Fruit fly (Drosophila melanogaster) whole organism, embryonic: ENCODE measurements around the gene CG11241.

ENCODE experiments used
- Awh ChIP-seq: fragments of 200-800 bp; sonication (Bioruptor generic); IDR thresholded peaks from 2 replicates; pipeline ENCODE4, ENCODE4 v1.3.6; 2022; ENCODE audit warnings: missing biosample characterization, missing genetic modification characterization
- Blimp-1 ChIP-seq: fragments of 200-800 bp; sonication (Bioruptor generic); optimal IDR thresholded peaks from 3 replicates; lab custom pipeline; 2018; ENCODE audit warnings: missing biosample characterization, missing genetic modification characterization, mild to moderate bottlenecking, moderate library complexity, missing genetic modification reagents
- CG11695 ChIP-seq: fragments of 200-800 bp; sonication (Bioruptor generic); IDR thresholded peaks from 3 replicates; pipeline ENCODE4 v1.3.6; 2022; ENCODE audit warnings: missing biosample characterization, missing genetic modification characterization
- CG12155 ChIP-seq: fragments of 200-800 bp; sonication (Bioruptor generic); optimal IDR thresholded peaks from 3 replicates; lab custom pipeline; 2016; ENCODE audit warnings: missing biosample characterization, missing genetic modification characterization
- CG12299 ChIP-seq: fragments of 200-800 bp; sonication (Bioruptor generic); optimal IDR thresholded peaks from 2 replicates; lab custom pipeline; 2018; ENCODE audit warnings: missing biosample characterization, mild to moderate bottlenecking, missing genetic modification characterization
- CG17186 ChIP-seq: fragments of 200-800 bp; sonication (Bioruptor generic); optimal IDR thresholded peaks from 3 replicates; lab custom pipeline; 2017; ENCODE audit warnings: missing biosample characterization, missing genetic modification reagents, missing genetic modification characterization
- CG17612 ChIP-seq: fragments of 200-800 bp; sonication (Bioruptor generic); IDR thresholded peaks from 2 replicates; pipeline ENCODE4 v1.3.6; 2022; ENCODE audit warnings: missing biosample characterization, missing genetic modification characterization
- CG2712 ChIP-seq: fragments of 200-800 bp; optimal IDR thresholded peaks from 3 replicates; lab custom pipeline; 2019; ENCODE audit warnings: missing biosample characterization, mild to moderate bottlenecking, missing genetic modification characterization, moderate library complexity
- CG31224 ChIP-seq: fragments of 200-800 bp; sonication (Bioruptor generic); IDR thresholded peaks from 2 replicates; pipeline ENCODE4 v1.3.6; 2022; ENCODE audit warnings: missing biosample characterization, missing genetic modification characterization
- CG3847 ChIP-seq: fragments of 200-800 bp; sonication (Bioruptor generic); IDR thresholded peaks from 2 replicates; pipeline ENCODE4 v1.3.6; 2022; ENCODE audit warnings: missing biosample characterization, missing genetic modification characterization
- CG4360 ChIP-seq: fragments of 200-800 bp; sonication (Bioruptor generic); IDR thresholded peaks from 2 replicates; pipeline ENCODE4 v1.3.6; 2022; ENCODE audit warnings: missing biosample characterization, missing genetic modification characterization
- CG5180 ChIP-seq: fragments of 200-800 bp; sonication (Bioruptor generic); optimal IDR thresholded peaks from 3 replicates; lab custom pipeline; 2017; ENCODE audit warnings: missing biosample characterization, missing genetic modification characterization, mild to moderate bottlenecking, moderate library complexity, missing genetic modification reagents
- CG5953 ChIP-seq: fragments of 200-800 bp; sonication (Bioruptor generic); IDR thresholded peaks from 2 replicates; pipeline ENCODE4 v1.3.6; 2022; ENCODE audit warnings: missing biosample characterization, missing genetic modification characterization
- CG6175 ChIP-seq: fragments of 200-800 bp; sonication (Bioruptor generic); IDR thresholded peaks from 3 replicates; pipeline ENCODE4 v1.3.6; 2022; ENCODE audit warnings: missing biosample characterization, missing genetic modification characterization
- CG6683 ChIP-seq: fragments of 200-800 bp; sonication (Bioruptor generic); optimal IDR thresholded peaks from 2 replicates; lab custom pipeline; 2017; ENCODE audit warnings: missing biosample characterization, mild to moderate bottlenecking, missing genetic modification characterization, missing genetic modification reagents
- CG7556 ChIP-seq: fragments of 200-800 bp; sonication (Bioruptor generic); optimal IDR thresholded peaks from 2 replicates; lab custom pipeline; 2017; ENCODE audit warnings: missing biosample characterization, mild to moderate bottlenecking, missing genetic modification characterization
- CG8089 ChIP-seq: fragments of 200-800 bp; sonication (Bioruptor generic); optimal IDR thresholded peaks from 3 replicates; lab custom pipeline; 2016; ENCODE audit warnings: missing biosample characterization, missing genetic modification characterization
- CG8281 ChIP-seq: fragments of 200-800 bp; sonication (Bioruptor generic); optimal IDR thresholded peaks from 2 replicates; lab custom pipeline; 2018; ENCODE audit warnings: missing biosample characterization, mild to moderate bottlenecking, missing genetic modification characterization, moderate library complexity
- CG8290 ChIP-seq, 3 experiments: fragments of 200-800 bp; sonication (Bioruptor generic); optimal IDR thresholded peaks; 2 replicates each; lab custom pipeline; 2016 to 2019; ENCODE audit warnings: missing biosample characterization in 3 of 3, missing genetic modification characterization in 3 of 3, mild to moderate bottlenecking in 2 of 3, moderate library complexity in 1 of 3
- CG8765 ChIP-seq: fragments of 200-800 bp; sonication (Bioruptor generic); IDR thresholded peaks from 2 replicates; pipeline ENCODE4 v1.3.6; 2022; ENCODE audit warnings: missing biosample characterization, missing genetic modification characterization
- CG9437 ChIP-seq: fragments of 200-800 bp; sonication (Bioruptor generic); optimal IDR thresholded peaks from 2 replicates; lab custom pipeline; 2018; ENCODE audit warnings: missing biosample characterization, mild to moderate bottlenecking, missing genetic modification characterization
- Dip3 ChIP-seq: fragments of 200-800 bp; sonication (Bioruptor generic); optimal IDR thresholded peaks from 3 replicates; lab custom pipeline; 2016; ENCODE audit warnings: missing biosample characterization, missing genetic modification characterization
- Dll ChIP-seq: fragments of 200-800 bp; sonication (Bioruptor generic); IDR thresholded peaks from 4 replicates; pipeline ENCODE4 v1.3.6; 2022; ENCODE audit warnings: missing biosample characterization, missing genetic modification characterization; ENCODE audit not compliant: partially characterized antibody
- E2f2 ChIP-seq: fragments of 200-800 bp; sonication (Bioruptor generic); IDR thresholded peaks from 2 replicates; pipeline ENCODE4 v1.3.6; 2022; ENCODE audit warnings: missing biosample characterization, missing genetic modification characterization
- Fer2 ChIP-seq: fragments of 200-800 bp; sonication (Bioruptor generic); optimal IDR thresholded peaks from 2 replicates; lab custom pipeline; 2018; ENCODE audit warnings: missing biosample characterization, mild to moderate bottlenecking, missing genetic modification characterization, moderate library complexity
- Hr3 ChIP-seq: fragments of 200-800 bp; sonication (Bioruptor generic); optimal IDR thresholded peaks from 3 replicates; lab custom pipeline; 2016; ENCODE audit warnings: missing biosample characterization, missing genetic modification characterization
- Mes4 ChIP-seq: fragments of 200-800 bp; sonication (Bioruptor generic); optimal IDR thresholded peaks from 2 replicates; lab custom pipeline; 2016; ENCODE audit warnings: missing biosample characterization, missing genetic modification characterization
- NK7.1 ChIP-seq: fragments of 200-800 bp; sonication (Bioruptor generic); optimal IDR thresholded peaks from 3 replicates; lab custom pipeline; 2016; ENCODE audit warnings: missing biosample characterization, missing genetic modification characterization
- Nf-YA ChIP-seq: fragments of 200-800 bp; sonication (Bioruptor generic); IDR thresholded peaks from 2 replicates; pipeline ENCODE4 v1.3.6; 2022; ENCODE audit warnings: missing biosample characterization, missing genetic modification characterization
- Rx ChIP-seq: fragments of 200-800 bp; sonication (Bioruptor generic); IDR thresholded peaks from 2 replicates; pipeline ENCODE4 v1.3.6; 2022; ENCODE audit warnings: missing biosample characterization, missing genetic modification characterization
- Usf ChIP-seq: fragments of 200-800 bp; sonication (Bioruptor generic); optimal IDR thresholded peaks from 2 replicates; lab custom pipeline; 2017; ENCODE audit warnings: missing genotype, missing biosample characterization, missing genetic modification characterization
- az2 ChIP-seq: fragments of 200-800 bp; sonication (Bioruptor generic); optimal IDR thresholded peaks from 3 replicates; lab custom pipeline; 2016; ENCODE audit warnings: missing biosample characterization, missing genetic modification characterization
- bab2 ChIP-seq: fragments of 200-800 bp; sonication (Bioruptor generic); optimal IDR thresholded peaks from 2 replicates; lab custom pipeline; 2016; ENCODE audit warnings: missing biosample characterization, missing genetic modification characterization
- bcd ChIP-seq: fragments of 200-800 bp; sonication (Bioruptor generic); optimal IDR thresholded peaks from 2 replicates; lab custom pipeline; 2017; ENCODE audit warnings: missing biosample characterization, mild to moderate bottlenecking, missing genetic modification characterization
- chif ChIP-seq, 2 experiments: fragments of 200-800 bp; sonication (Bioruptor generic); optimal IDR thresholded peaks; 3 replicates each; lab custom pipeline; 2016; ENCODE audit warnings: missing biosample characterization in 2 of 2, missing genetic modification characterization in 2 of 2
- chn ChIP-seq: fragments of 200-800 bp; sonication (Bioruptor generic); optimal IDR thresholded peaks from 2 replicates; lab custom pipeline; 2016; ENCODE audit warnings: missing biosample characterization, missing genetic modification characterization
- ci ChIP-seq: fragments of 200-800 bp; sonication (Bioruptor generic); IDR thresholded peaks from 3 replicates; pipeline ENCODE4 v1.3.6; 2022; ENCODE audit warnings: missing biosample characterization, missing genetic modification characterization
- esg ChIP-seq: fragments of 200-800 bp; sonication (Bioruptor generic); conservative IDR thresholded peaks from 2 replicates; pipeline ENCODE4 v1.3.6; 2022; ENCODE audit warnings: missing biosample characterization, missing genetic modification characterization
- ftz-f1 ChIP-seq: fragments of 200-800 bp; sonication (Bioruptor generic); optimal IDR thresholded peaks from 2 replicates; lab custom pipeline; 2016; ENCODE audit warnings: missing biosample characterization, missing genetic modification characterization
- gem ChIP-seq: fragments of 200-800 bp; sonication (Bioruptor generic); optimal IDR thresholded peaks from 2 replicates; lab custom pipeline; 2019; ENCODE audit warnings: missing biosample characterization, mild to moderate bottlenecking, missing genetic modification characterization, moderate library complexity
- inv ChIP-seq: fragments of 200-800 bp; sonication (Bioruptor generic); IDR thresholded peaks from 2 replicates; pipeline ENCODE4 v1.3.6; 2022; ENCODE audit warnings: missing biosample characterization, missing genetic modification characterization; ENCODE audit not compliant: partially characterized antibody
- luna ChIP-seq: fragments of 200-800 bp; sonication (Bioruptor generic); optimal IDR thresholded peaks from 2 replicates; lab custom pipeline; 2016; ENCODE audit warnings: missing biosample characterization, missing genetic modification characterization
- mam ChIP-seq: fragments of 200-800 bp; sonication (Bioruptor generic); optimal IDR thresholded peaks from 3 replicates; lab custom pipeline; 2016; ENCODE audit warnings: missing biosample characterization, missing genetic modification characterization
- nom ChIP-seq: fragments of 200-800 bp; sonication (Bioruptor generic); optimal IDR thresholded peaks from 2 replicates; lab custom pipeline; 2017; ENCODE audit warnings: missing biosample characterization, missing genetic modification characterization, mild to moderate bottlenecking, moderate library complexity, missing genetic modification reagents
- prd ChIP-seq, 3 experiments: fragments of >200 bp in 2 of 3; fragments of 200-800 bp in 1 of 3; sonication (Bioruptor generic) in 1 of 3; optimal IDR thresholded peaks in 2 of 3; IDR thresholded peaks in 1 of 3; 2 replicates in 2 of 3; 3 replicates in 1 of 3; pipeline versions ENCODE4 v1.3.6 to Lab custom; 2017 to 2022; ENCODE audit warnings: missing biosample characterization in 1 of 3, missing genetic modification characterization in 1 of 3
- tll ChIP-seq, 2 experiments: fragments of 200-800 bp in 1 of 2; fragments of >200 bp in 1 of 2; sonication (Bioruptor generic) in 1 of 2; optimal IDR thresholded peaks; 2 replicates each; lab custom pipeline; 2017 to 2019; ENCODE audit warnings: missing biosample characterization in 2 of 2, missing genetic modification characterization in 2 of 2, mild to moderate bottlenecking in 1 of 2, moderate library complexity in 1 of 2
- ttk ChIP-seq: fragments of 200-800 bp; sonication (Bioruptor generic); IDR thresholded peaks from 2 replicates; pipeline ENCODE4 v2.1.2; 2022; ENCODE audit warnings: missing biosample characterization, missing genetic modification characterization
- tup ChIP-seq: fragments of 200-800 bp; sonication (Bioruptor generic); optimal IDR thresholded peaks from 2 replicates; lab custom pipeline; 2016; ENCODE audit warnings: missing biosample characterization, mild to moderate bottlenecking, missing genetic modification characterization, moderate library complexity

CG11241 gene

dm6 chr3L:22741389-22742120, 3.3 kb upstream of the CG11241 start, which contains the start of gene CG7369 (continued):
- TF ChIP-seq Awh (GFP tag; lab: Robert Waterston, UW): peak; percentile 45; the same call in 1 of the 2 replicates
- TF ChIP-seq inv (GFP tag; lab: Robert Waterston, UW): peak; percentile 73
- TF ChIP-seq Dip3 (GFP tag; lab: Kevin White, UChicago): peak; percentile 89
- peak; percentile 90 for TF ChIP-seq CG12155 (GFP tag; lab: Kevin White, UChicago)
- TF ChIP-seq CG17612: peak; percentile 63
- peak; percentile 60; the same call in 1 of the 2 replicates for TF ChIP-seq ttk (GFP tag; lab: Robert Waterston, UW)
- TF ChIP-seq gem (tag; lab: Kevin White, UChicago): peak; percentile 85
- peak; percentile 87 for TF ChIP-seq mam (GFP tag; lab: Kevin White, UChicago)
- peak; percentile 76 for TF ChIP-seq CG17186 (GFP tag; lab: Kevin White, UChicago)
- TF ChIP-seq Mes4 (GFP tag; lab: Kevin White, UChicago): no peak
- peak; percentile 75 for TF ChIP-seq CG11695
- TF ChIP-seq CG12299 (tag; lab: Kevin White, UChicago): peak; percentile 54
- peak; percentile 39 for TF ChIP-seq nom (GFP tag; lab: Kevin White, UChicago)
- TF ChIP-seq E2f2 (GFP tag; lab: Robert Waterston, UW): peak; percentile 68
- TF ChIP-seq CG5953 (GFP tag; lab: Robert Waterston, UW): peak; percentile 34; the same call in 1 of the 2 replicates
- TF ChIP-seq Dll (GFP tag; lab: Robert Waterston, UW): peak; percentile 91
- peak; percentile 32 for TF ChIP-seq NK7.1
- TF ChIP-seq Usf (GFP tag; lab: Kevin White, UChicago): peak; percentile 82
- TF ChIP-seq CG5180 (GFP tag; lab: Kevin White, UChicago): peak; percentile 17
- TF ChIP-seq CG8765 (GFP tag; lab: Robert Waterston, UW): peak; percentile 85
- TF ChIP-seq CG8290 (GFP tag; optimal IDR thresholded peaks at IDR 0.05; lab: Kevin White, UChicago): peak; percentile 86
- TF ChIP-seq CG8290 (tag; optimal IDR thresholded peaks at IDR 0.05; lab: Kevin White, UChicago): peak; percentile 85 to 86
- TF ChIP-seq Nf-YA (GFP tag; lab: Robert Waterston, UW): 0 out of 2 replicates have a peak, but pooled peaks have one; percentile 34
- TF ChIP-seq CG8089: peak; percentile 25
- TF ChIP-seq bab2 (GFP tag; lab: Kevin White, UChicago): peak; percentile 77
- peak; percentile 46 for TF ChIP-seq luna (GFP tag; lab: Kevin White, UChicago)
- peak; percentile 55 for TF ChIP-seq CG31224 (GFP tag; lab: Robert Waterston, UW)
- peak; percentile 62 for TF ChIP-seq Rx (GFP tag; lab: Robert Waterston, UW)
- TF ChIP-seq az2 (GFP tag; lab: Kevin White, UChicago): peak; percentile 82
- TF ChIP-seq chif (GFP tag; optimal IDR thresholded peaks at IDR 0.05; lab: Kevin White, UChicago): peak; percentile 42 to 71
- TF ChIP-seq CG6175: 0 out of 3 replicates have a peak, but pooled peaks have one; percentile 36
- peak; percentile 91 for TF ChIP-seq CG3847 (GFP tag; lab: Robert Waterston, UW)
- TF ChIP-seq ftz-f1 (GFP tag; lab: Kevin White, UChicago): peak; percentile 34
- peak; percentile 87 for TF ChIP-seq Hr3 (GFP tag; lab: Kevin White, UChicago)
- TF ChIP-seq Fer2 (tag; lab: Kevin White, UChicago): peak; percentile 70
- TF ChIP-seq prd (optimal IDR thresholded peaks at IDR 0.05; lab: Kevin White, UChicago): no peak
- peak; percentile 87 for TF ChIP-seq prd (GFP tag; IDR thresholded peaks at IDR 0.05; lab: Robert Waterston, UW)
- peak; percentile 49 to 84 for TF ChIP-seq tll (GFP tag; optimal IDR thresholded peaks at IDR 0.05; lab: Kevin White, UChicago)
- peak; percentile 87 for TF ChIP-seq CG7556
- TF ChIP-seq esg (GFP tag; lab: Robert Waterston, UW): peak; percentile 81
- TF ChIP-seq CG4360 (GFP tag; lab: Robert Waterston, UW): no peak
- peak; percentile 78 for TF ChIP-seq ci (GFP tag; lab: Robert Waterston, UW)
- peak; percentile 88 for TF ChIP-seq Blimp-1 (GFP tag; lab: Kevin White, UChicago)
- peak; percentile 81 for TF ChIP-seq chn
- peak; percentile 33 for TF ChIP-seq CG8281
- TF ChIP-seq CG6683 (GFP tag; lab: Kevin White, UChicago): peak; percentile 70
- peak; percentile 86 for TF ChIP-seq CG2712 (tag; lab: Kevin White, UChicago)
- TF ChIP-seq bcd (GFP tag; lab: Kevin White, UChicago): peak; percentile 87
- TF ChIP-seq CG9437 (GFP tag; lab: Kevin White, UChicago): peak; percentile 82
- TF ChIP-seq tup (GFP tag; lab: Kevin White, UChicago): peak; percentile 83
